Fruit fly (Drosophila melanogaster): ENCODE results near the gene Tmtc1.

- TF ChIP-seq CG15710 (tag; optimal IDR thresholded peaks at IDR 0.05) (no peak), CG9948 (tag; optimal IDR thresholded peaks at IDR 0.05) (no peak), D1 (tag; optimal IDR thresholded peaks at IDR 0.05) (no peak), CG8301 (tag; optimal IDR thresholded peaks at IDR 0.05) (no peak), EcR (GFP tag; optimal IDR thresholded peaks at IDR 0.05) (no peak), CG34367 (tag; optimal IDR thresholded peaks at IDR 0.05) (no peak), Snoo (tag; optimal IDR thresholded peaks at IDR 0.05) (no peak)
Observed at dm6 chr2L:2636326-2637001, 41.1 kb upstream of the Tmtc1 start.

Data from whole organism, pupa.